Worm (Caenorhabditis elegans): ENCODE measurements around the gene BE10.5.

ce11 chrIII:12789420-12789819 lies 17.2 kb downstream of the BE10.5 start, which contains the start of gene BE10.1:
- TF ChIP-seq pqm-1 (tag; optimal IDR thresholded peaks at IDR 0.05) (no peak), unc-62 (GFP tag; optimal IDR thresholded peaks at IDR 0.05) (no peak), unc-130 (tag; optimal IDR thresholded peaks at IDR 0.05) (no peak), unc-98 (GFP tag; IDR thresholded peaks at IDR 0.05) (no peak), nhr-237 (tag; optimal IDR thresholded peaks at IDR 0.05) (no peak), isw-1 (GFP tag; IDR thresholded peaks at IDR 0.05) (no peak), nhr-12 (tag; optimal IDR thresholded peaks at IDR 0.05) (no peak), snu-23 (GFP tag; optimal IDR thresholded peaks at IDR 0.05) (no peak), zip-4 (GFP tag; optimal IDR thresholded peaks at IDR 0.05) (no peak), lir-3 (tag; optimal IDR thresholded peaks at IDR 0.05; ENCODE audit: poor library complexity) (no peak), ceh-82 (tag; optimal IDR thresholded peaks at IDR 0.05) (no peak), efl-1 (optimal IDR thresholded peaks at IDR 0.05) (no peak), efl-1 (GFP tag; optimal IDR thresholded peaks at IDR 0.05 in 1 of 2) (no peak)

Data from whole organism, L1 larva.